Fruit fly (Drosophila melanogaster) whole organism, prepupa: Measurements from ENCODE around the gene EAChm.

Experiments
- Blimp-1 ChIP-seq: fragments of 200-800 bp; sonication (Bioruptor generic); optimal IDR thresholded peaks from 3 replicates; lab custom pipeline; 2017; ENCODE audit warnings: missing biosample characterization, missing genetic modification characterization, mild to moderate bottlenecking, moderate library complexity, missing genetic modification reagents
- CG8119 ChIP-seq: fragments of 200-800 bp; sonication (Bioruptor generic); IDR thresholded peaks from 3 replicates; pipeline ENCODE4 v1.3.6; 2022; ENCODE audit warnings: missing biosample characterization, missing genetic modification characterization
- acj6 ChIP-seq: fragments of 200-800 bp; sonication (Bioruptor generic); optimal IDR thresholded peaks from 3 replicates; lab custom pipeline; 2016; ENCODE audit warnings: missing biosample characterization, missing genetic modification characterization
- dac ChIP-seq: fragments of 200-800 bp; sonication (Bioruptor generic); optimal IDR thresholded peaks from 2 replicates; lab custom pipeline; 2017; ENCODE audit warnings: missing biosample characterization, mild to moderate bottlenecking, missing genetic modification characterization
- spab ChIP-seq: fragments of 200-800 bp; sonication (Bioruptor generic); optimal IDR thresholded peaks from 2 replicates; lab custom pipeline; 2017; ENCODE audit warnings: missing biosample characterization, mild to moderate bottlenecking, missing genetic modification characterization, missing genetic modification reagents

DNA sequence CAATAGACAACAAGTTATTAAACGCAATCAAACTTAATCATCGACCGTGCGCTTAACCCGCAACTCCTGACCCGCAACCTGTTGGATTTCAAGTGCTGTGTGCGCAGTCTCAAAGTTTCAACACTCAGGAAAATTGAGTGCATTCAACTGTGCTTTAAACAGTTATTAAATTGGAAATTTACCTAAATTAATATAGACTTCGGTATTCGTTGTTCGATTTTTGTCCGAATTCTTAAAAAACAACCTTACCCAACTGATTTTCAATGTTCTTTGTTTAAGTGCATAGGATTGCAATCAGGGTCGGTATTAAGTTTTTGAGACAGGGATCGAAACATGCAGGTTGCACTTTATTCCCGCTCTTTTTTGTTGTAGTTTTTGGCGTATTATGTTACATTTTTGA lies 49.5 kb upstream of the EAChm start:
- TF ChIP-seq dac (GFP tag; lab: Kevin White, UChicago) = peak; percentile 9
- peak; percentile 80 for TF ChIP-seq CG8119 (GFP tag; lab: Robert Waterston, UW)
- no peak for TF ChIP-seq spab (GFP tag; lab: Kevin White, UChicago)
- TF ChIP-seq Blimp-1 (GFP tag; lab: Kevin White, UChicago) = no peak
- TF ChIP-seq acj6 (GFP tag; lab: Kevin White, UChicago) = peak; percentile 52
